Worm (Caenorhabditis elegans): ENCODE measurements around the gene D2007.1.

The D2007.1 gene

DNA sequence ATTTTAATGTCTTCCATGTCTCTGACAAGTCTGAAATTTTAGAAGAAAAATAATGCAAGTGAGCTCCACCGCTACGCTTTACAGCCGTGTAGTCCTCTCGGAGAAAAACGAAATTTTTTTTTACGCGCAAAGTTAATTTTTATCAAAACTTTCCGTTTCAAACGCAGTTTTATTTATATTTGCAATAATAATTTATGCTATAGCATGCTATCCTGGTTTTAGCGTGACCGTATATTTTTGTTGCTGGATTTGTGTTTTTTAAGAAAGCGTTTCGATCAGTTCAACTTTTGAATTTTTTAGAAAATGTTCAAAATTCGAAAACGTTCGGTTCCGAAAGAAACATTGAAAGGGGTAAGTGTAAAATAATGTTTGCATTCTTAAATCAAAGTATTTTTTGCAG lies 36.4 kb downstream of the D2007.1 start, which contains the start of gene C50C3.1:
C50C3.1 (plus strand) TSS at position 301 of the 400 bp plus-strand sequence.
- no peak for TF ChIP-seq snpc-1.3 (tag; optimal IDR thresholded peaks at IDR 0.05; ENCODE audit: insufficient read depth)
- TF ChIP-seq hmg-1.2 (GFP tag; IDR thresholded peaks at IDR 0.05), result peak; percentile 36; the same call in 1 of the 2 replicates
- no peak for TF ChIP-seq dpff-1 (tag; optimal IDR thresholded peaks at IDR 0.05)
- TF ChIP-seq tlf-1 (GFP tag; optimal IDR thresholded peaks at IDR 0.05), result no peak
- TF ChIP-seq lsl-1 (GFP tag; optimal IDR thresholded peaks at IDR 0.05), result peak; percentile 48

DNA sequence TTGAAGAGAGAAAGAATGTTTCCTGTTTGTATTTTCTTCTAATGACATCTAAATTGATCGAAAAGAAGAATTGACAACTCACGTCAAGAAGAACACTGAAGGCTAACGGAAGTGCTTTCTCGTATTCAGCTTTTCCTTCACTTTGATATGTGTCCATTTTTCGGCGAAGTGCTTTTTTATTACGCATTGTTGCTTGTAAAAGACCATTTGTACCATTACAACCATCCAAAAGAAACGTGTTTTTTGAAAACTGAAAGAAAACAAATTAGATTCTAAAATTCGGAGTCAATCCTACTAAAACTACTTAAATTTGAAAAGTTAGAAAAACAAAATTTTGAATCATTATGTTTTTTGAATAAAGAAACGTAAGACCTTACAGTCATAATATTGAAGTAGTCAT lies 43.8 kb downstream of the D2007.1 start:
- TF ChIP-seq D2030.7 (GFP tag; IDR thresholded peaks at IDR 0.05), result no peak

DNA sequence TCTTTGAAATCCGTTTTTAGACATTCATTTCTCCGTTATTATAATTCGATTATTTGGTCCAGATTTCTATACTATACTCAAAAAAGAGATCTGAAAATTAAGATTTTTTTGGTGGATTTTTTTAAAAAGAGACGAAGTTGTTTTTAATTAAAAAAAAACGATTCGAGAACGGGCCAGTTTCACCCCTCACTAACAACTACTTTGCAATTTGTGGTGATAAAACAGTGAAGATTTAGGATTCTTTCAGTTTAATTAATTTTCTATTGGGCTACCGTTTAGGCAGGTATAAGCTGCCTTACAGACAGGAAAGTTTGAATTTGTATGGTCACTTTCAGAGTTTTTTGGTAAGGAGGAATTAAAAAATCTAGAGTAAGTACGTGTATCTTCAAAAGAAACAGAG lies 45.9 kb downstream of the D2007.1 start, which contains the start of gene unc-36:
unc-36 (minus strand) TSS at position 101 of the 400 bp plus-strand sequence.
- TF ChIP-seq F49E8.2 (tag; optimal IDR thresholded peaks at IDR 0.05; ENCODE audit: insufficient read depth) (no peak), lir-1 (GFP tag; conservative IDR thresholded peaks at IDR 0.05) (no peak), F23B12.7 (tag; optimal IDR thresholded peaks at IDR 0.05; ENCODE audit: insufficient read depth) (no peak), egl-44 (GFP tag; IDR thresholded peaks at IDR 0.05) (no peak), pbrm-1 (GFP tag; IDR thresholded peaks at IDR 0.05) (no peak), him-1 (tag; optimal IDR thresholded peaks at IDR 0.05) (no peak), nhr-27 (tag; optimal IDR thresholded peaks at IDR 0.05) (no peak), dpff-1 (tag; optimal IDR thresholded peaks at IDR 0.05) (no peak), ceh-100 (GFP tag; IDR thresholded peaks at IDR 0.05) (no peak), lin-26 (GFP tag; IDR thresholded peaks at IDR 0.05) (no peak), sptf-2 (GFP tag; optimal IDR thresholded peaks at IDR 0.05) (no peak), ztf-18 (tag; optimal IDR thresholded peaks at IDR 0.05) (no peak), athp-1 (tag; optimal IDR thresholded peaks at IDR 0.05) (no peak), aptf-2 (GFP tag; conservative IDR thresholded peaks at IDR 0.05) (no peak), B0035.1 (tag; optimal IDR thresholded peaks at IDR 0.05) (no peak), tbx-9 (tag; optimal IDR thresholded peaks at IDR 0.05; ENCODE audit: borderline replicate concordance) (no peak)

DNA sequence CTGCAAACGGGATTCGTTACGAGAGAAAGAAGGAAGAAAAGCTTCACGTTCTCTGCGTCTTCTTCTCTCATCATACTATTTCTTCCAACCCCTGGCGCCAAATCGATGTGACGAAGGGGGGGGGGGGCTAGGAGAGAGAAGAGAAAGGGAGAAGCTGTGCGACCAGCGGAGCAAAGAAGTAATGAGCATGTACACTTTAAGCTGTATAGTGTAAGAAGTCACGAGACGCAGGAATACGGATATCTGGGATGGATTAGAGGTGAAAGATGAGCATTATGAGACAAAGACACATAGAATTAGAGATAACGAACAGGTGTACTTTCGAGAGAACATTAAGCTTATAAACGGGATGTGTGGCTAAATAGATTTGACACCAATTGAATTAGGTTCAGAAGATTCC lies 46.5 kb downstream of the D2007.1 start:
- peak; percentile 65 for TF ChIP-seq K12H6.12 (tag; optimal IDR thresholded peaks at IDR 0.05)
- no peak for TF ChIP-seq F55B11.4 (tag; optimal IDR thresholded peaks at IDR 0.05; ENCODE audit: borderline replicate concordance, insufficient read depth)

DNA sequence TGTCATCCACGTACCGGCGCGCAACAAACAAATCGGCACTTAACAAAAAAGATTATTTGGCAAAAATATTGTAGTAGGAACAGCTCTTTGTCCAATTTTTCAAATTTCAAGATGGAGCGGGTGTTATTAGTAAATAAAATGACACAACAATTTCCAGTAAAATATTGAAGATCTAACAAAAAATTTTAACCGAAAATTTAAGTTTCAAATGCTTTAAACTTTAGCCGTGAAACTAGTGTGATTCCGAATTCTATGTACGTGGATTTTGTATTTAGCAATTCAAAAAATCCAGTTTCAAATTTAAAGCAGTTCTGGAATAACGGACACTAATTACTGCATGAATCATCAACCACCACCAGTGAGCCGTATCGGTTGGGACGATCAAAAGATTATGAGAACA lies 47.5 kb downstream of the D2007.1 start, which contains the start of gene snb-5:
snb-5 (plus strand) TSS at position 301 of the 400 bp plus-strand sequence.
- no peak for TF ChIP-seq lin-54 (GFP tag; optimal IDR thresholded peaks at IDR 0.05)
- no peak for TF ChIP-seq sdz-38 (tag; optimal IDR thresholded peaks at IDR 0.05)
- no peak for TF ChIP-seq T26A5.8 (tag; optimal IDR thresholded peaks at IDR 0.05)
- no peak for TF ChIP-seq ets-4 (GFP tag; optimal IDR thresholded peaks at IDR 0.05)
- no peak for TF ChIP-seq egl-44 (GFP tag; IDR thresholded peaks at IDR 0.05)
- no peak for TF ChIP-seq die-1 (tag; optimal IDR thresholded peaks at IDR 0.05)
- TF ChIP-seq ama-1 (optimal IDR thresholded peaks at IDR 0.05), result no peak
- TF ChIP-seq ama-1 (GFP tag; optimal IDR thresholded peaks at IDR 0.05), result no peak
- no peak for TF ChIP-seq B0336.3 (GFP tag; IDR thresholded peaks at IDR 0.05)
- no peak for TF ChIP-seq ztf-6 (GFP tag; IDR thresholded peaks at IDR 0.05)
- no peak for TF ChIP-seq snpc-1.3 (tag; optimal IDR thresholded peaks at IDR 0.05; ENCODE audit: insufficient read depth)
- TF ChIP-seq ceh-79 (tag; optimal IDR thresholded peaks at IDR 0.05), result no peak
- no peak for TF ChIP-seq T07F8.4 (tag; optimal IDR thresholded peaks at IDR 0.05)
